Worm (Caenorhabditis elegans): Measurements from ENCODE around the gene col-158.

DNA sequence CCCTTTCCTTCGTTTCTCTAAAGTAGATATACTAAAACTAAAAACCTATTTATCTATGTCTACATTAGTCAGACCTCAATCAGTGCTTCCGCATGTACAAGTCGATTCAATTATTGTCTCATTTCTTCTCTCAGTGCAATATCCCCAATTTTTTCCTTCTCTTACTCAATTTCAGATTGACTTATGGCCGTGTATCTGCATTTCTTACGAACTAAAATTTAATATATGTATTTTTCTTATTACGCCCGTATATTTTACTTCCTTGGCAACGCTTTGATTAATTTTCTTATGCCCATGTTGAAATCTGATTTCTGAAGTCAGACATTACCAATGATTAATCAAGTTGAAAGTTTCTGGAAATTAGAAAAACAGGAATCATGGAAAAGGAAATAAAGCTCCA, 25.5 kb downstream of the col-158 start:
- TF ChIP-seq blmp-1 (tag; optimal IDR thresholded peaks at IDR 0.05): no peak
- TF ChIP-seq elt-1 (tag; optimal IDR thresholded peaks at IDR 0.05; ENCODE audit: borderline replicate concordance, insufficient read depth): no peak
- no peak for TF ChIP-seq pha-4 (tag; optimal IDR thresholded peaks at IDR 0.05)
- TF ChIP-seq mep-1 (tag; optimal IDR thresholded peaks at IDR 0.05): no peak
- TF ChIP-seq ces-1 (GFP tag; optimal IDR thresholded peaks at IDR 0.05): peak; percentile 95
- no peak for TF ChIP-seq unc-62 (GFP tag; optimal IDR thresholded peaks at IDR 0.05)
- no peak for TF ChIP-seq nhr-237 (tag; optimal IDR thresholded peaks at IDR 0.05)

Data from whole organism, mixed stage, embryonic.